Worm (Caenorhabditis elegans) whole organism, L4/young adult: ENCODE measurements around the gene bra-2.

Experiments
- dao-5 ChIP-seq: sonication (generic microtip); optimal IDR thresholded peaks from 2 replicates; lab custom pipeline; 2016; ENCODE audit warnings: missing genotype, missing genetic modification characterization, moderate library complexity, missing compliant biosample characterization
- him-1 ChIP-seq: sonication (generic microtip); optimal IDR thresholded peaks from 2 replicates; lab custom pipeline; 2016; ENCODE audit warnings: missing genotype, missing genetic modification reagents, missing genetic modification characterization, missing compliant biosample characterization

DNA sequence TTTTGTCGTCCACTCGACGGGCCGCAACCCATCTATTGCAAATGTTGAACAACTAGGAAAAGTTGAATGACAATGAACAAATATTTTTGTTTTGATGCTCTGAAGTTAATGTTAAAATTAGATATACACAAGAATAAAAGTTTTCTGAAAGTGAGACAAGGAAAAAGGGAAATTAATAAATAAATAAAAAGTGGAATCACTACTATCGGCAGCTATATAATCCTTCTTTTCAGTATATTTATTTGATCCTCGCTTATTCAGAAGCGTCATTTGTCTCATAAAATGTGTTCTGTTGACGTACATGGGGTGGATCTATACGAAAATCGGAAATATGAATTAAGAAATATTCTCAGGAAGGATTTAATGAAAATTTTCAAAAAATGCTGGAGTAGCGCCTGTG lies 15.2 kb downstream of the bra-2 start, which contains the start of gene pef-1:
- TF ChIP-seq dao-5 (tag; lab: Kevin White, UChicago) (no peak), him-1 (no peak)
